Worm (Caenorhabditis elegans) whole organism, L1 larva: ENCODE data around the gene nra-3.

Experiments
- F16B12.6 ChIP-seq: fragments of 150-350 bp; optimal IDR thresholded peaks from 2 replicates; lab custom pipeline; 2014; ENCODE audit warnings: missing biosample characterization, missing genetic modification characterization
- aha-1 ChIP-seq: fragments of 150-350 bp; optimal IDR thresholded peaks from 2 replicates; lab custom pipeline; 2014; ENCODE audit warnings: missing biosample characterization, missing genetic modification characterization
- alr-1 ChIP-seq: fragments of 200-800 bp; sonication (Bioruptor generic); optimal IDR thresholded peaks from 2 replicates; lab custom pipeline; 2018; ENCODE audit warnings: borderline replicate concordance, mild to moderate bottlenecking, missing genetic modification characterization, missing compliant biosample characterization
- ceh-82 ChIP-seq, 3 experiments: fragments of 150-350 bp in 1 of 3; sonication (generic microtip) in 2 of 3; optimal IDR thresholded peaks; 2 replicates each; lab custom pipeline; 2014 to 2017; ENCODE audit warnings: missing biosample characterization in 3 of 3, missing genetic modification characterization in 3 of 3
- fos-1 ChIP-seq: fragments of 150-350 bp; optimal IDR thresholded peaks from 2 replicates; lab custom pipeline; 2014; ENCODE audit warnings: missing biosample characterization, missing genetic modification characterization
- jun-1 ChIP-seq: fragments of 150-350 bp; optimal IDR thresholded peaks from 2 replicates; lab custom pipeline; 2014; ENCODE audit warnings: missing biosample characterization, missing genetic modification reagents, missing genetic modification characterization
- lin-15B ChIP-seq: fragments of 150-350 bp; sonication (generic microtip); optimal IDR thresholded peaks from 3 replicates; lab custom pipeline; 2014; ENCODE audit warnings: missing biosample characterization, missing genetic modification characterization
- pag-3 ChIP-seq: sonication (generic microtip); optimal IDR thresholded peaks from 2 replicates; lab custom pipeline; 2017; ENCODE audit warnings: missing genetic modification characterization, mild to moderate bottlenecking, missing compliant biosample characterization, antibody characterized with exemption, borderline replicate concordance; ENCODE audit not compliant: insufficient read depth
- snpc-4 ChIP-seq: fragments of 150-350 bp; optimal IDR thresholded peaks from 2 replicates; lab custom pipeline; 2014; ENCODE audit warnings: missing biosample characterization, missing genetic modification characterization
- unc-130 ChIP-seq: fragments of 150-350 bp; optimal IDR thresholded peaks from 2 replicates; lab custom pipeline; 2017; ENCODE audit warnings: missing biosample characterization, missing genetic modification characterization, inconsistent platforms

DNA sequence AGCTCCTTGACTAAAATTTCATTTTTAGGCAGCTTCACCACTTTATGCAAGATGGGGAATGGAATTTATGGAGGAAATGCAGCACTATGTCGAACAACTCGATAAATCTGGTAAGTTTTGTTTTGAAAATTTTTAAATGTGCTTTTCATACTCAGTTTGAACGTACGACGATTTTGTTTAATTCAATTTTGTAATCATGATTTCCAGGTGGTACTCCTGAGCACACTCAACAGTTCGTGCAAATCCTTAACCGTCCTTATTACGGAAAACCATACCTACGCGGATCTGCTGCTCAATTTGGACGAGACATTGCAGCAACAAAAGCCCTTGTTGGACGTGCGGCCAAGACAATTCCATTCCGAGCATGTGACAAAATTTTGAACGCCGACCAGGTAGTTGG is 31.3 kb upstream of the nra-3 start:
- TF ChIP-seq ceh-82 (tag; optimal IDR thresholded peaks at IDR 0.05; lab: Kevin White, UChicago): no peak
- no peak for TF ChIP-seq alr-1 (tag; lab: Kevin White, UChicago)
- no peak for TF ChIP-seq lin-15B (tag; lab: Kevin White, UChicago)
- no peak for TF ChIP-seq fos-1 (tag; lab: Kevin White, UChicago)
- TF ChIP-seq pag-3 (tag; lab: Kevin White, UChicago): no peak
- no peak for TF ChIP-seq F16B12.6 (tag; lab: Kevin White, UChicago)
- no peak for TF ChIP-seq jun-1 (tag; lab: Kevin White, UChicago)
- TF ChIP-seq snpc-4: no peak
- TF ChIP-seq unc-130 (tag; lab: Kevin White, UChicago): no peak
- no peak for TF ChIP-seq aha-1 (tag; lab: Kevin White, UChicago)
